Worm (Caenorhabditis elegans) whole organism, L4 larva: ENCODE data around the gene F31F6.1.

Experiments used
- F10B5.3 ChIP-seq: sonication (generic microtip); optimal IDR thresholded peaks from 2 replicates; lab custom pipeline; 2016; ENCODE audit warnings: mild to moderate bottlenecking, missing genetic modification characterization, missing compliant biosample characterization
- F44E2.7 ChIP-seq: fragments of 200-800 bp; sonication (Bioruptor generic); IDR thresholded peaks from 2 replicates; pipeline ENCODE4 v2.1.2; 2022; ENCODE audit warnings: missing genetic modification characterization, missing compliant biosample characterization
- T26A8.4 ChIP-seq: fragments of 200-800 bp; sonication (Bioruptor generic); IDR thresholded peaks from 2 replicates; pipeline ENCODE4 v1.3.6; 2022; ENCODE audit warnings: missing genetic modification characterization, missing compliant biosample characterization
- Y48G9A.11 ChIP-seq: fragments of 200-800 bp; sonication (Bioruptor generic); IDR thresholded peaks from 2 replicates; pipeline ENCODE4 v1.3.6; 2022; ENCODE audit warnings: missing genetic modification reagents, missing genetic modification characterization, missing compliant biosample characterization
- Y75B8A.6 ChIP-seq: fragments of 200-800 bp; sonication (Bioruptor generic); IDR thresholded peaks from 2 replicates; pipeline ENCODE4 v1.3.6; 2022; ENCODE audit warnings: missing genetic modification reagents, missing genetic modification characterization, missing compliant biosample characterization
- ZK337.2 ChIP-seq: fragments of 200-800 bp; sonication (Bioruptor generic); IDR thresholded peaks from 2 replicates; pipeline ENCODE4 v1.3.6; 2022; ENCODE audit warnings: missing genetic modification reagents, missing genetic modification characterization, missing compliant biosample characterization
- ZK546.5 ChIP-seq, 2 experiments: sonication (generic microtip); optimal IDR thresholded peaks; 2 replicates each; lab custom pipeline; 2017; ENCODE audit warnings: missing biosample characterization in 2 of 2, missing genetic modification characterization in 2 of 2
- aha-1 ChIP-seq: fragments of 150-350 bp; peaks from one replicate; lab custom pipeline; 2014; ENCODE audit warnings: missing biosample characterization, missing genetic modification characterization
- arid-1 ChIP-seq: fragments of 200-800 bp; sonication (Bioruptor generic); conservative IDR thresholded peaks from 2 replicates; pipeline ENCODE4 v1.3.6; 2022; ENCODE audit warnings: missing genetic modification reagents, missing genetic modification characterization, missing compliant biosample characterization
- ceh-62 ChIP-seq: sonication (generic microtip); optimal IDR thresholded peaks from 2 replicates; lab custom pipeline; 2017; ENCODE audit warnings: missing biosample characterization, missing genetic modification characterization
- cey-2 ChIP-seq: sonication (generic microtip); optimal IDR thresholded peaks from 3 replicates; lab custom pipeline; 2017; ENCODE audit warnings: missing genetic modification characterization, mild to moderate bottlenecking, missing compliant biosample characterization, antibody characterized with exemption, borderline replicate concordance; ENCODE audit not compliant: insufficient read depth
- ctbp-1 ChIP-seq: fragments of 200-800 bp; sonication (Bioruptor generic); IDR thresholded peaks from 2 replicates; pipeline ENCODE4 v1.3.6; 2022; ENCODE audit warnings: missing genetic modification reagents, missing genetic modification characterization, missing compliant biosample characterization
- daf-12 ChIP-seq: fragments of 150-350 bp; optimal IDR thresholded peaks from 2 replicates; lab custom pipeline; 2014; ENCODE audit warnings: missing biosample characterization, missing genetic modification reagents, missing genetic modification characterization
- daf-16 ChIP-seq, 3 experiments: sonication (generic microtip); optimal IDR thresholded peaks; 2 replicates each; lab custom pipeline; 2016 to 2017; ENCODE audit warnings: missing genetic modification characterization in 3 of 3, missing genetic modification reagents in 3 of 3, mild to moderate bottlenecking in 2 of 3, missing compliant biosample characterization in 2 of 3, missing biosample characterization in 1 of 3, moderate library complexity in 1 of 3
- daf-19 ChIP-seq: fragments of 200-800 bp; sonication (Bioruptor generic); conservative IDR thresholded peaks from 2 replicates; pipeline ENCODE4 v1.3.6; 2022; ENCODE audit warnings: missing genetic modification characterization, missing compliant biosample characterization
- egl-27 ChIP-seq: sonication (generic microtip); optimal IDR thresholded peaks from 3 replicates; lab custom pipeline; 2017; ENCODE audit warnings: missing biosample characterization, missing genetic modification reagents, missing genetic modification characterization
- fos-1 ChIP-seq: fragments of 150-350 bp; optimal IDR thresholded peaks from 2 replicates; lab custom pipeline; 2014; ENCODE audit warnings: missing biosample characterization, missing genetic modification characterization
- hlh-30 ChIP-seq: sonication (generic microtip); optimal IDR thresholded peaks from 2 replicates; lab custom pipeline; 2017; ENCODE audit warnings: antibody characterized with exemption, mild to moderate bottlenecking, missing genetic modification characterization, missing compliant biosample characterization; ENCODE audit not compliant: insufficient read depth
- jun-1 ChIP-seq: fragments of 150-350 bp; optimal IDR thresholded peaks from 2 replicates; lab custom pipeline; 2014; ENCODE audit warnings: missing biosample characterization, missing genetic modification reagents, missing genetic modification characterization
- lin-1 ChIP-seq: fragments of 200-800 bp; sonication (Bioruptor generic); IDR thresholded peaks from 2 replicates; pipeline ENCODE4 v1.3.6; 2022; ENCODE audit warnings: missing genetic modification reagents, missing genetic modification characterization, missing compliant biosample characterization
- lin-13 ChIP-seq: fragments of 150-350 bp; optimal IDR thresholded peaks from 2 replicates; lab custom pipeline; 2014; ENCODE audit warnings: missing biosample characterization, missing genetic modification reagents, missing genetic modification characterization
- lin-29 ChIP-seq: fragments of 200-800 bp; sonication (Bioruptor generic); IDR thresholded peaks from 2 replicates; pipeline ENCODE4 v1.3.6; 2022; ENCODE audit warnings: missing genetic modification reagents, missing genetic modification characterization, missing compliant biosample characterization
- lin-38 ChIP-seq: fragments of 200-800 bp; sonication (Bioruptor generic); IDR thresholded peaks from 2 replicates; pipeline ENCODE4 v1.3.6; 2022; ENCODE audit warnings: missing genetic modification reagents, missing genetic modification characterization, missing compliant biosample characterization
- lsy-2 ChIP-seq, 2 experiments: fragments of 150-350 bp in 1 of 2; sonication (generic microtip) in 1 of 2; optimal IDR thresholded peaks; 2 replicates each; lab custom pipeline; 2014 to 2017; ENCODE audit warnings: missing biosample characterization in 2 of 2, missing genetic modification characterization in 2 of 2
- madf-5 ChIP-seq, 2 experiments: fragments of 200-800 bp; sonication (Bioruptor generic); IDR thresholded peaks; 2 replicates each; pipeline ENCODE4 v1.3.6; 2022; ENCODE audit warnings: missing compliant biosample characterization in 2 of 2, missing genetic modification characterization in 2 of 2
- mdl-1 ChIP-seq, 2 experiments: fragments of 150-350 bp in 1 of 2; sonication (generic microtip) in 1 of 2; optimal IDR thresholded peaks; 2 replicates each; lab custom pipeline; 2014 to 2017; ENCODE audit warnings: missing biosample characterization in 2 of 2, missing genetic modification characterization in 2 of 2
- mes-2 ChIP-seq: sonication (generic microtip); optimal IDR thresholded peaks from 2 replicates; lab custom pipeline; 2016; ENCODE audit warnings: missing genotype, mild to moderate bottlenecking, missing genetic modification characterization, missing compliant biosample characterization; ENCODE audit not compliant: poor library complexity, severe bottlenecking
- mxl-2 ChIP-seq: fragments of 200-800 bp; sonication (Bioruptor generic); conservative IDR thresholded peaks from 2 replicates; pipeline ENCODE4 v1.3.6; 2022; ENCODE audit warnings: missing genetic modification reagents, missing genetic modification characterization, missing compliant biosample characterization
- mxl-3 ChIP-seq: fragments of 200-800 bp; sonication (Bioruptor generic); optimal IDR thresholded peaks from 2 replicates; lab custom pipeline; 2018; ENCODE audit warnings: mild to moderate bottlenecking, missing genetic modification characterization, missing compliant biosample characterization
- nhr-25 ChIP-seq: sonication (generic microtip); optimal IDR thresholded peaks from 2 replicates; lab custom pipeline; 2017; ENCODE audit warnings: missing genetic modification characterization, mild to moderate bottlenecking, missing compliant biosample characterization, antibody characterized with exemption, moderate library complexity, borderline replicate concordance; ENCODE audit not compliant: insufficient read depth
- nhr-41 ChIP-seq: fragments of 200-800 bp; sonication (Bioruptor generic); IDR thresholded peaks from 2 replicates; pipeline ENCODE4 v1.3.6; 2022; ENCODE audit warnings: missing genetic modification reagents, missing genetic modification characterization, missing compliant biosample characterization
- nhr-77 ChIP-seq: fragments of 150-350 bp; optimal IDR thresholded peaks from 2 replicates; lab custom pipeline; 2014; ENCODE audit warnings: missing biosample characterization, missing genetic modification characterization
- pqm-1 ChIP-seq: sonication (generic microtip); optimal IDR thresholded peaks from 2 replicates; lab custom pipeline; 2017; ENCODE audit warnings: missing biosample characterization, missing genetic modification characterization
- rbr-2 ChIP-seq: sonication (generic microtip); optimal IDR thresholded peaks from 2 replicates; lab custom pipeline; 2016; ENCODE audit warnings: missing genotype, missing genetic modification characterization, missing compliant biosample characterization
- saeg-2 ChIP-seq: fragments of 200-800 bp; sonication (Bioruptor generic); IDR thresholded peaks from 2 replicates; pipeline ENCODE4 v1.3.6; 2022; ENCODE audit warnings: missing genetic modification reagents, missing genetic modification characterization, missing compliant biosample characterization
- snpc-4 ChIP-seq: fragments of 150-350 bp; optimal IDR thresholded peaks from 2 replicates; lab custom pipeline; 2014; ENCODE audit warnings: missing biosample characterization, missing genetic modification characterization
- tag-97 ChIP-seq: fragments of 200-800 bp; sonication (Bioruptor generic); IDR thresholded peaks from 2 replicates; pipeline ENCODE4 v1.3.6; 2022; ENCODE audit warnings: missing genetic modification characterization, missing compliant biosample characterization
- unc-130 ChIP-seq: sonication (generic microtip); optimal IDR thresholded peaks from 2 replicates; lab custom pipeline; 2016; ENCODE audit warnings: missing genetic modification reagents, missing genetic modification characterization, missing compliant biosample characterization
- unc-62 ChIP-seq, 3 experiments: fragments of 150-350 bp in 1 of 3; sonication (generic microtip); optimal IDR thresholded peaks in 2 of 3; peaks in 1 of 3; 1 replicate in 1 of 3; 2 replicates in 2 of 3; lab custom pipeline; 2014 to 2017; ENCODE audit warnings: missing biosample characterization in 3 of 3, missing genetic modification characterization in 3 of 3, missing genetic modification reagents in 3 of 3, missing genotype in 1 of 3
- zag-1 ChIP-seq: fragments of 150-350 bp; optimal IDR thresholded peaks from 2 replicates; lab custom pipeline; 2014; ENCODE audit warnings: missing biosample characterization, missing genetic modification characterization
- zfp-3 ChIP-seq: fragments of 200-800 bp; sonication (Bioruptor generic); conservative IDR thresholded peaks from 2 replicates; pipeline ENCODE4 v1.3.6; 2022; ENCODE audit warnings: missing genetic modification reagents, missing genetic modification characterization, missing compliant biosample characterization
- zip-11 ChIP-seq: fragments of 200-800 bp; sonication (Bioruptor generic); IDR thresholded peaks from 2 replicates; pipeline ENCODE4 v1.3.6; 2022; ENCODE audit warnings: missing genetic modification characterization, missing compliant biosample characterization

Gene F31F6.1

ce11 chrX:14824490-14825050, 43.5 kb downstream of the F31F6.1 start, which contains the start of gene mbk-1 (continued):
- no peak for TF ChIP-seq zip-11
- TF ChIP-seq zag-1 (tag; lab: Kevin White, UChicago), result no peak
- TF ChIP-seq arid-1 (GFP tag; lab: Robert Waterston, UW), result peak; percentile 52; the same call in 1 of the 2 replicates
- peak; percentile 75 for TF ChIP-seq mxl-3 (GFP tag; lab: Kevin White, UChicago)
- TF ChIP-seq hlh-30 (tag; lab: Kevin White, UChicago), result peak; percentile 98
- no peak for TF ChIP-seq ZK337.2 (GFP tag; lab: Robert Waterston, UW)
- TF ChIP-seq saeg-2 (GFP tag; lab: Robert Waterston, UW), result no peak
- no peak for TF ChIP-seq egl-27 (tag; lab: Kevin White, UChicago)
- TF ChIP-seq lsy-2 (tag; optimal IDR thresholded peaks at IDR 0.05; lab: Kevin White, UChicago), result peak in 1 of 2 experiments; percentile 76
- TF ChIP-seq Y75B8A.6 (GFP tag; lab: Robert Waterston, UW), result no peak
- no peak for TF ChIP-seq F10B5.3 (tag; lab: Kevin White, UChicago)
- no peak for TF ChIP-seq ZK546.5 (tag; optimal IDR thresholded peaks at IDR 0.05; lab: Kevin White, UChicago)
- no peak for TF ChIP-seq daf-12 (tag; lab: Kevin White, UChicago)
- no peak; the same call in 1 of the 2 replicates for TF ChIP-seq lin-38 (GFP tag; lab: Robert Waterston, UW)
- TF ChIP-seq, all 104 proteins: peak for 33

DNA sequence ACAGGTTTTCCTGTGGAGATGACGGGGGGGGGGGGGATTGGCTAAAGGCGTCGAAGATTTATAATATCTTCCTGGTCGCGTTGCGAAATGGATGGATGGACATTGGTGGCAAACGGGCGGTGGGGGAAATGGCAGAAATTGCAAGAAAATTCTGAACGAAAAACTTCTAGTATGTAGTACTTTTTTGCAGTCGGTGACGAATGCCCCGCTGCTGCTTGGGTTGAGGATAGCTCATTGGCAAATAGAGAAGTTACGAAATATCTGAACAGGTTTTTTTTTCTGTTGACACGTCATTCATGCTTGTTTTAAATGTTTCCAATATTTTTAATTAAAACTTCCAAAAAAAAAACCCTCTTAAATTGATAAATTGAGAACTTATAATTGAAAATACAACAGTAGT, 48.6 kb downstream of the F31F6.1 start:
- TF ChIP-seq madf-5 (GFP tag; IDR thresholded peaks at IDR 0.05; lab: Robert Waterston, UW), result no peak
- TF ChIP-seq Y48G9A.11 (GFP tag; lab: Robert Waterston, UW), result no peak
- 0 out of 2 replicates have a peak, but pooled peaks have one; percentile 16 for TF ChIP-seq zfp-3 (GFP tag; lab: Robert Waterston, UW)
- TF ChIP-seq lin-1 (GFP tag; lab: Robert Waterston, UW), result no peak
- peak in 1 of 2 experiments; percentile 39 for TF ChIP-seq unc-62 (GFP tag; optimal IDR thresholded peaks at IDR 0.05 in 1 of 2; lab: Kevin White, UChicago)
- no peak for TF ChIP-seq unc-62 (tag; optimal IDR thresholded peaks at IDR 0.05; lab: Kevin White, UChicago)
- TF ChIP-seq lin-29 (GFP tag; lab: Robert Waterston, UW), result peak; percentile 27; the same call in 1 of the 2 replicates
- TF ChIP-seq tag-97 (GFP tag; lab: Robert Waterston, UW), result no peak
- TF ChIP-seq lin-38 (GFP tag; lab: Robert Waterston, UW), result no peak
- peak; percentile 61 for TF ChIP-seq aha-1 (tag; lab: Kevin White, UChicago)
- TF ChIP-seq arid-1 (GFP tag; lab: Robert Waterston, UW), result 0 out of 2 replicates have a peak, but pooled peaks have one; percentile 8

- TF ChIP-seq mdl-1 (tag; optimal IDR thresholded peaks at IDR 0.05; lab: Kevin White, UChicago), result peak; percentile 100
- TF ChIP-seq cey-2 (tag; lab: Kevin White, UChicago), result no peak
- no peak for TF ChIP-seq egl-27 (tag; lab: Kevin White, UChicago)
- peak; percentile 95 for TF ChIP-seq saeg-2 (GFP tag; lab: Robert Waterston, UW)
- TF ChIP-seq fos-1 (tag; lab: Kevin White, UChicago), result no peak
- peak; percentile 92 for TF ChIP-seq mxl-2 (GFP tag; lab: Robert Waterston, UW)
- TF ChIP-seq T26A8.4 (GFP tag; lab: Robert Waterston, UW), result peak; percentile 94
- peak; percentile 76 for TF ChIP-seq arid-1 (GFP tag; lab: Robert Waterston, UW)
- TF ChIP-seq snpc-4 (tag; lab: Kevin White, UChicago), result no peak
- TF ChIP-seq nhr-77, result peak; percentile 82
- TF ChIP-seq rbr-2 (tag; lab: Kevin White, UChicago), result peak; percentile 97
- peak; percentile 85 for TF ChIP-seq nhr-25 (tag; lab: Kevin White, UChicago)
- peak; percentile 84 to 95 for TF ChIP-seq daf-16 (GFP tag; optimal IDR thresholded peaks at IDR 0.05; lab: Kevin White, UChicago)
- peak; percentile 84 for TF ChIP-seq daf-16 (tag; optimal IDR thresholded peaks at IDR 0.05; lab: Kevin White, UChicago)
- TF ChIP-seq F44E2.7 (GFP tag; lab: Robert Waterston, UW), result no peak
- peak; percentile 96 for TF ChIP-seq lin-1 (GFP tag; lab: Robert Waterston, UW)
- TF ChIP-seq pqm-1 (tag; lab: Kevin White, UChicago), result peak; percentile 23
- TF ChIP-seq ctbp-1 (GFP tag; lab: Robert Waterston, UW), result peak; percentile 96
- TF ChIP-seq ceh-62 (tag; lab: Kevin White, UChicago), result no peak
- TF ChIP-seq nhr-41 (GFP tag; lab: Robert Waterston, UW), result peak; percentile 68; the same call in 1 of the 2 replicates
- peak; percentile 53 for TF ChIP-seq unc-130 (GFP tag; lab: Kevin White, UChicago)
- TF ChIP-seq daf-19 (GFP tag; lab: Robert Waterston, UW), result no peak
- TF ChIP-seq jun-1, result peak; percentile 93
- TF ChIP-seq lin-13 (GFP tag; lab: Kevin White, UChicago), result peak; percentile 89
- TF ChIP-seq zip-11, result no peak
- TF ChIP-seq mes-2, result peak; percentile 80
Measured at ce11 chrX:14818464-14819259, 49.4 kb downstream of the F31F6.1 start, which contains the start of gene epn-1. TSS of gene epn-1 (minus strand) at chrX:14818514.
